Worm (Caenorhabditis elegans): ENCODE data around the gene nspg-13.

ce11 chrX:5213565-5213964 is 41.4 kb upstream of the nspg-13 start:
- TF ChIP-seq fkh-10 (GFP tag; optimal IDR thresholded peaks at IDR 0.05) (no peak), skn-1 (tag; optimal IDR thresholded peaks at IDR 0.05) (no peak), nhr-77 (tag; optimal IDR thresholded peaks at IDR 0.05) (no peak), snpc-4 (tag; optimal IDR thresholded peaks at IDR 0.05) (no peak), nhr-237 (tag; optimal IDR thresholded peaks at IDR 0.05) (no peak)

Measured in whole organism, L1 larva.